Fruit fly (Drosophila melanogaster): Measurements from ENCODE around the gene vn.

The vn gene

dm6 chr3L:5807370-5808100 lies 37.9 kb downstream of the vn start (continued):
- TF ChIP-seq CG10631 (GFP tag; optimal IDR thresholded peaks at IDR 0.05) (no peak), fd59A (GFP tag; optimal IDR thresholded peaks at IDR 0.05) (peak; percentile 27), salr (GFP tag; optimal IDR thresholded peaks at IDR 0.05) (no peak), fkh (GFP tag; optimal IDR thresholded peaks at IDR 0.05) (peak; percentile 90), lz (GFP tag; optimal IDR thresholded peaks at IDR 0.05) (no peak), CG6854 (GFP tag; optimal IDR thresholded peaks at IDR 0.05) (no peak), CG10669 (GFP tag; optimal IDR thresholded peaks at IDR 0.05) (no peak), CG6163 (GFP tag; IDR thresholded peaks at IDR 0.05) (0 out of 3 replicates have a peak, but pooled peaks have one; percentile 46), eg (GFP tag; IDR thresholded peaks at IDR 0.05) (peak; percentile 63; the same call in 2 of the 3 replicates), OdsH (GFP tag; optimal IDR thresholded peaks at IDR 0.05) (no peak), CG6808 (GFP tag; optimal IDR thresholded peaks at IDR 0.05) (peak; percentile 44), Sox102F (GFP tag; optimal IDR thresholded peaks at IDR 0.05) (no peak), CG11902 (GFP tag; optimal IDR thresholded peaks at IDR 0.05) (no peak), CG8319 (GFP tag; optimal IDR thresholded peaks at IDR 0.05) (no peak), Sox14 (GFP tag; optimal IDR thresholded peaks at IDR 0.05) (no peak), esn (GFP tag; optimal IDR thresholded peaks at IDR 0.05) (no peak), CG7368 (GFP tag; optimal IDR thresholded peaks at IDR 0.05) (peak; percentile 50), Eip93F (GFP tag; optimal IDR thresholded peaks at IDR 0.05) (no peak), net (GFP tag; optimal IDR thresholded peaks at IDR 0.05) (peak; percentile 34), CG11762 (GFP tag; optimal IDR thresholded peaks at IDR 0.05; ENCODE audit: insufficient read depth) (no peak), cyc (GFP tag; optimal IDR thresholded peaks at IDR 0.05) (no peak), CG4318 (GFP tag; optimal IDR thresholded peaks at IDR 0.05) (no peak), CG6792 (GFP tag; optimal IDR thresholded peaks at IDR 0.05) (no peak), Smox (GFP tag; optimal IDR thresholded peaks at IDR 0.05) (no peak), vri (GFP tag; optimal IDR thresholded peaks at IDR 0.05) (no peak)

dm6 chr3L:5802733-5803132 lies 42.7 kb downstream of the vn start, which contains the start of gene CG42272:
Gene CG42272, plus strand, starts transcription at chr3L:5803033.
- no peak for TF ChIP-seq svp (GFP tag)
- no peak for TF ChIP-seq Hr38 (GFP tag; optimal IDR thresholded peaks at IDR 0.05)
- TF ChIP-seq CG6808 (GFP tag; optimal IDR thresholded peaks at IDR 0.05), result no peak
- TF ChIP-seq CG8119 (GFP tag; IDR thresholded peaks at IDR 0.05), result no peak
- no peak for TF ChIP-seq cyc (GFP tag; optimal IDR thresholded peaks at IDR 0.05)
- TF ChIP-seq Sox102F (GFP tag; optimal IDR thresholded peaks at IDR 0.05), result no peak
- TF ChIP-seq CG1621 (tag; optimal IDR thresholded peaks at IDR 0.05), result no peak

DNA sequence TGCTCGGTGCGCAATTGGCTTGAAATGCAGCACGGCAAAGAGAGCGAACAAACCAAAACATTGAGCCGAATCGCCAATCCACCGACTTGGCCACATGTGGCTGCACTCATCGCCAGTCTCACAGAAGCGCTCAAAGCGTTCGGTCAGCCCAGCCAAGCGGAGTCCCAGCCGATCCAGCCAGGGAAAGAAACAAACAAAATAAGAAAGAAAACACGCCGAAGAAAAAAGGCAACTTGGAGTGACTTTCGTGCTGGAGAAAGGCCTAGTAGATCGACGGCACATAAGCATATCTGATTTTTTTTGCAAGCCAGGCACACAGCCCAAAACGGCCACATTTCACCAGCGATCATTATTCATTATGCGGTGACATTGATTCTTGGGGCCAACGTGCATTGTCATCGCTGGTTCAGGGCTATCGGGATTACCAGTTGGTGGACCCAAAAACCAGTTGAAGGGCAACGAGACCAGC lies 43.4 kb downstream of the vn start:
- TF ChIP-seq fkh (GFP tag; optimal IDR thresholded peaks at IDR 0.05), result no peak
- peak; percentile 8 for TF ChIP-seq esn (GFP tag; optimal IDR thresholded peaks at IDR 0.05)
- no peak for TF ChIP-seq Smox (GFP tag; optimal IDR thresholded peaks at IDR 0.05)
- TF ChIP-seq acj6 (GFP tag; optimal IDR thresholded peaks at IDR 0.05), result no peak
- no peak for TF ChIP-seq CG8319 (GFP tag; optimal IDR thresholded peaks at IDR 0.05)
- peak; percentile 78 for TF ChIP-seq Eip78C (GFP tag)
- no peak for TF ChIP-seq CG6808 (GFP tag; optimal IDR thresholded peaks at IDR 0.05)
- no peak for TF ChIP-seq Hr38 (GFP tag; optimal IDR thresholded peaks at IDR 0.05)
- no peak for TF ChIP-seq vri (GFP tag; optimal IDR thresholded peaks at IDR 0.05)
- peak; percentile 46; the same call in 1 of the 3 replicates for TF ChIP-seq CG8119 (GFP tag; IDR thresholded peaks at IDR 0.05)
- TF ChIP-seq fd85E (GFP tag; optimal IDR thresholded peaks at IDR 0.05), result no peak
- TF ChIP-seq CG6163 (GFP tag; IDR thresholded peaks at IDR 0.05), result no peak
- no peak for TF ChIP-seq dsx (GFP tag; optimal IDR thresholded peaks at IDR 0.05; ENCODE audit: poor library complexity, severe bottlenecking)
- TF ChIP-seq achi (GFP tag; optimal IDR thresholded peaks at IDR 0.05), result no peak
- peak; percentile 24 for TF ChIP-seq CG6854 (GFP tag; optimal IDR thresholded peaks at IDR 0.05)
- peak; percentile 59 for TF ChIP-seq Eip75B (GFP tag; optimal IDR thresholded peaks at IDR 0.05)
- TF ChIP-seq CG3919 (GFP tag; optimal IDR thresholded peaks at IDR 0.05), result peak; percentile 25
- TF ChIP-seq CG34406 (GFP tag; optimal IDR thresholded peaks at IDR 0.05), result peak; percentile 8
- TF ChIP-seq net (GFP tag; optimal IDR thresholded peaks at IDR 0.05), result no peak
- TF ChIP-seq Blimp-1 (GFP tag; optimal IDR thresholded peaks at IDR 0.05), result no peak
- no peak for TF ChIP-seq CG16779 (tag; optimal IDR thresholded peaks at IDR 0.05)
- no peak for TF ChIP-seq cyc (GFP tag; optimal IDR thresholded peaks at IDR 0.05)
- TF ChIP-seq Gug (GFP tag; IDR thresholded peaks at IDR 0.05), result no peak
- TF ChIP-seq svp (GFP tag), result no peak
- TF ChIP-seq topi (GFP tag; optimal IDR thresholded peaks at IDR 0.05), result no peak
- no peak for TF ChIP-seq CG9139 (GFP tag; optimal IDR thresholded peaks at IDR 0.05)
- TF ChIP-seq CG15336 (GFP tag; IDR thresholded peaks at IDR 0.05), result peak; percentile 63
- TF ChIP-seq Sox102F (GFP tag; optimal IDR thresholded peaks at IDR 0.05), result no peak
- TF ChIP-seq eg (GFP tag; IDR thresholded peaks at IDR 0.05), result peak; percentile 51; the same call in 1 of the 3 replicates
- peak; percentile 24 for TF ChIP-seq CG1621 (tag; optimal IDR thresholded peaks at IDR 0.05)
- no peak for TF ChIP-seq CG11762 (GFP tag; optimal IDR thresholded peaks at IDR 0.05; ENCODE audit: insufficient read depth)
- peak; percentile 61 for TF ChIP-seq CG6276 (GFP tag; optimal IDR thresholded peaks at IDR 0.05)
- TF ChIP-seq salr (GFP tag; optimal IDR thresholded peaks at IDR 0.05), result no peak

All from whole organism, prepupa.